Worm (Caenorhabditis elegans) whole organism, L1 larva: Measurements from ENCODE around the gene K09B11.5.

ENCODE experiments used
- C04F5.9 ChIP-seq: sonication (generic microtip); optimal IDR thresholded peaks from 2 replicates; lab custom pipeline; 2016; ENCODE audit warnings: missing genetic modification characterization, missing compliant biosample characterization
- C34B4.2 ChIP-seq: sonication (generic microtip); optimal IDR thresholded peaks from 2 replicates; lab custom pipeline; 2017; ENCODE audit warnings: mild to moderate bottlenecking, missing genetic modification characterization, missing compliant biosample characterization
- ceh-88 ChIP-seq: fragments of 200-800 bp; sonication (Bioruptor generic); IDR thresholded peaks from 2 replicates; pipeline ENCODE4 v1.3.6; 2022; ENCODE audit warnings: missing genetic modification characterization, missing compliant biosample characterization
- mdl-1 ChIP-seq, 2 experiments: fragments of 150-350 bp; optimal IDR thresholded peaks; 2 replicates each; lab custom pipeline; 2014 to 2017; ENCODE audit warnings: missing biosample characterization in 2 of 2, missing genetic modification characterization in 2 of 2, inconsistent platforms in 1 of 2
- mep-1 ChIP-seq: fragments of 150-350 bp; optimal IDR thresholded peaks from 2 replicates; lab custom pipeline; 2014; ENCODE audit warnings: missing biosample characterization, missing genetic modification characterization
- nhr-19 ChIP-seq: fragments of 200-800 bp; sonication (Bioruptor generic); conservative IDR thresholded peaks from 2 replicates; pipeline ENCODE4 v1.3.6; 2022; ENCODE audit warnings: missing genetic modification characterization, missing compliant biosample characterization
- nhr-237 ChIP-seq: fragments of 150-350 bp; optimal IDR thresholded peaks from 2 replicates; lab custom pipeline; 2014; ENCODE audit warnings: missing biosample characterization, missing genetic modification characterization
- snu-23 ChIP-seq: sonication (generic microtip); optimal IDR thresholded peaks from 2 replicates; lab custom pipeline; 2016; ENCODE audit warnings: missing genetic modification characterization, missing compliant biosample characterization
- tbx-2 ChIP-seq: sonication (generic microtip); optimal IDR thresholded peaks from 2 replicates; lab custom pipeline; 2016; ENCODE audit warnings: missing genetic modification characterization, missing compliant biosample characterization
- unc-130 ChIP-seq: fragments of 150-350 bp; optimal IDR thresholded peaks from 2 replicates; lab custom pipeline; 2017; ENCODE audit warnings: missing biosample characterization, missing genetic modification characterization, inconsistent platforms
- unc-62 ChIP-seq: fragments of 150-350 bp; optimal IDR thresholded peaks from 2 replicates; lab custom pipeline; 2014; ENCODE audit warnings: missing biosample characterization, missing genetic modification reagents, missing genetic modification characterization

DNA sequence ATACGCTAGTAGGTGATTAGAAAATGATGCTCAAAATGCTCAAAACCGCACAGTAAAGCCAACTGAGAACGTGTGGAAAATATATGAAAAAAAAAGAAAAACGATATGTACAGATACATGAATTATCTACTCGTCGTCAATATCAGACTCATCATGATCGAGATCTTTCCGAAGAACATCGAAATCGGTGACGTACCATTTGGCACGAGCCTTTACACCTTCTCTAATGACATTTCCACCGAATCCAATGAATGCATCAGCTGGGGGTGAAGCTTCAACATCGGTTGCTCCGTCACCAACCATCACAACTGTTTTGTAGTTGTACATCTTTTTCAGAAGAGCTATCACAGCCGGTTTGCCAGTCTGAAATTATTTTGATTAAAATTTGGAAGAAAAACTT is 44.6 kb downstream of the K09B11.5 start:
- no peak for TF ChIP-seq nhr-19 (GFP tag; lab: Robert Waterston, UW)
- no peak for TF ChIP-seq mdl-1 (tag; optimal IDR thresholded peaks at IDR 0.05; lab: Kevin White, UChicago)
- no peak for TF ChIP-seq C34B4.2 (tag; lab: Kevin White, UChicago)
- no peak for TF ChIP-seq nhr-237 (tag; lab: Kevin White, UChicago)
- no peak for TF ChIP-seq unc-130 (tag; lab: Kevin White, UChicago)
- TF ChIP-seq mep-1 (tag; lab: Kevin White, UChicago), result no peak
- TF ChIP-seq C04F5.9, result no peak
- no peak for TF ChIP-seq ceh-88 (GFP tag; lab: Robert Waterston, UW)
- TF ChIP-seq unc-62 (GFP tag; lab: Kevin White, UChicago), result no peak
- no peak for TF ChIP-seq snu-23 (GFP tag; lab: Kevin White, UChicago)
- TF ChIP-seq tbx-2 (tag; lab: Kevin White, UChicago), result no peak
